Worm (Caenorhabditis elegans) whole organism, L3 larva: ENCODE results near the gene F19C7.2.
A peak's percentile ranks its signal among the peaks of the same experiment; 100 is the strongest.

Experiments
- R02D3.7 ChIP-seq: fragments of 150-350 bp; optimal IDR thresholded peaks from 2 replicates; lab custom pipeline; 2014; ENCODE audit warnings: missing biosample characterization, missing genetic modification characterization
- aly-2 ChIP-seq: fragments of 150-350 bp; optimal IDR thresholded peaks from 2 replicates; lab custom pipeline; 2014; ENCODE audit warnings: missing biosample characterization, missing genetic modification characterization
- ama-1 ChIP-seq: fragments of 150-350 bp; optimal IDR thresholded peaks from 2 replicates; lab custom pipeline; 2018
- ceh-28 ChIP-seq: fragments of 150-350 bp; optimal IDR thresholded peaks from 2 replicates; lab custom pipeline; 2014; ENCODE audit warnings: missing biosample characterization, missing genetic modification reagents, missing genetic modification characterization
- ceh-82 ChIP-seq: fragments of 150-350 bp; optimal IDR thresholded peaks from 2 replicates; lab custom pipeline; 2014; ENCODE audit warnings: missing biosample characterization, missing genetic modification characterization
- ceh-9 ChIP-seq: sonication (generic microtip); optimal IDR thresholded peaks from 2 replicates; lab custom pipeline; 2018; ENCODE audit warnings: missing biosample characterization, missing genetic modification characterization
- egl-27 ChIP-seq: sonication (generic microtip); optimal IDR thresholded peaks from 4 replicates; lab custom pipeline; 2017; ENCODE audit warnings: missing biosample characterization, missing genetic modification reagents, missing genetic modification characterization
- egl-5 ChIP-seq: fragments of 150-350 bp; optimal IDR thresholded peaks from 2 replicates; lab custom pipeline; 2017; ENCODE audit warnings: missing biosample characterization, missing genetic modification reagents, missing genetic modification characterization, inconsistent platforms
- elt-1 ChIP-seq: fragments of 150-350 bp; optimal IDR thresholded peaks from 2 replicates; lab custom pipeline; 2014; ENCODE audit warnings: missing biosample characterization, missing genetic modification characterization
- elt-2 ChIP-seq: sonication (generic microtip); optimal IDR thresholded peaks from 2 replicates; lab custom pipeline; 2016; ENCODE audit warnings: missing genetic modification reagents, mild to moderate bottlenecking, missing genetic modification characterization, missing compliant biosample characterization
- elt-3 ChIP-seq, 3 experiments: fragments of 150-350 bp in 1 of 3; sonication (generic microtip) in 2 of 3; optimal IDR thresholded peaks; 2 replicates in 2 of 3; 4 replicates in 1 of 3; lab custom pipeline; 2014 to 2017; ENCODE audit warnings: missing biosample characterization in 3 of 3, missing genetic modification characterization in 3 of 3
- eor-1 ChIP-seq, 2 experiments: fragments of 150-350 bp; optimal IDR thresholded peaks; 2 replicates each; lab custom pipeline; 2014 to 2018; ENCODE audit warnings: missing biosample characterization in 2 of 2, missing genetic modification characterization in 2 of 2
- fkh-10 ChIP-seq: sonication (generic microtip); optimal IDR thresholded peaks from 2 replicates; lab custom pipeline; 2017; ENCODE audit warnings: missing biosample characterization, missing genetic modification reagents, missing genetic modification characterization
- fos-1 ChIP-seq: fragments of 150-350 bp; optimal IDR thresholded peaks from 2 replicates; lab custom pipeline; 2014; ENCODE audit warnings: missing biosample characterization, missing genetic modification characterization
- jun-1 ChIP-seq: fragments of 150-350 bp; optimal IDR thresholded peaks from 2 replicates; lab custom pipeline; 2014; ENCODE audit warnings: missing biosample characterization, missing genetic modification reagents, missing genetic modification characterization
- lin-15B ChIP-seq: fragments of 150-350 bp; optimal IDR thresholded peaks from 2 replicates; lab custom pipeline; 2014; ENCODE audit warnings: missing biosample characterization, missing genetic modification characterization
- lsy-12 ChIP-seq: sonication (generic microtip); optimal IDR thresholded peaks from 2 replicates; lab custom pipeline; 2016; ENCODE audit warnings: mild to moderate bottlenecking, missing genetic modification characterization, missing compliant biosample characterization
- mdl-1 ChIP-seq: fragments of 150-350 bp; optimal IDR thresholded peaks from 2 replicates; lab custom pipeline; 2014; ENCODE audit warnings: missing biosample characterization, missing genetic modification characterization
- nfya-1 ChIP-seq: sonication (generic microtip); optimal IDR thresholded peaks from 2 replicates; lab custom pipeline; 2017; ENCODE audit warnings: missing genetic modification characterization, mild to moderate bottlenecking, missing compliant biosample characterization, antibody characterized with exemption, moderate library complexity; ENCODE audit not compliant: insufficient read depth
- nhr-11 ChIP-seq: fragments of 150-350 bp; optimal IDR thresholded peaks from 2 replicates; lab custom pipeline; 2014; ENCODE audit warnings: missing biosample characterization, missing genetic modification characterization
- nhr-12 ChIP-seq: fragments of 150-350 bp; optimal IDR thresholded peaks from 2 replicates; lab custom pipeline; 2014; ENCODE audit warnings: missing biosample characterization, missing genetic modification characterization
- nhr-23 ChIP-seq: fragments of 150-350 bp; optimal IDR thresholded peaks from 2 replicates; lab custom pipeline; 2014; ENCODE audit warnings: missing biosample characterization, missing genetic modification reagents, missing genetic modification characterization
- nhr-237 ChIP-seq: fragments of 150-350 bp; optimal IDR thresholded peaks from 2 replicates; lab custom pipeline; 2014; ENCODE audit warnings: missing biosample characterization, missing genetic modification characterization
- nhr-25 ChIP-seq: sonication (generic microtip); optimal IDR thresholded peaks from 2 replicates; lab custom pipeline; 2017; ENCODE audit warnings: missing biosample characterization, missing genetic modification characterization
- nhr-28 ChIP-seq: fragments of 150-350 bp; optimal IDR thresholded peaks from 2 replicates; lab custom pipeline; 2014; ENCODE audit warnings: missing biosample characterization, missing genetic modification characterization
- nhr-43 ChIP-seq: sonication (generic microtip); optimal IDR thresholded peaks from 2 replicates; lab custom pipeline; 2016; ENCODE audit warnings: mild to moderate bottlenecking, missing genetic modification characterization, missing compliant biosample characterization; ENCODE audit not compliant: poor library complexity, severe bottlenecking
- nhr-67 ChIP-seq: fragments of 150-350 bp; optimal IDR thresholded peaks from 2 replicates; lab custom pipeline; 2014; ENCODE audit warnings: missing biosample characterization, missing genetic modification characterization
- nhr-76 ChIP-seq: fragments of 150-350 bp; sonication (generic microtip); optimal IDR thresholded peaks from 5 replicates; lab custom pipeline; 2014; ENCODE audit warnings: missing biosample characterization, missing genetic modification characterization
- nhr-77 ChIP-seq: fragments of 150-350 bp; optimal IDR thresholded peaks from 2 replicates; lab custom pipeline; 2014; ENCODE audit warnings: missing biosample characterization, missing genetic modification characterization
- pqm-1 ChIP-seq: fragments of 150-350 bp; optimal IDR thresholded peaks from 2 replicates; lab custom pipeline; 2017; ENCODE audit warnings: missing biosample characterization, missing genetic modification characterization, inconsistent platforms
- sea-2 ChIP-seq: fragments of 150-350 bp; sonication (generic microtip); optimal IDR thresholded peaks from 4 replicates; lab custom pipeline; 2014; ENCODE audit warnings: missing biosample characterization, missing genetic modification reagents, missing genetic modification characterization
- skn-1 ChIP-seq: fragments of 150-350 bp; optimal IDR thresholded peaks from 2 replicates; lab custom pipeline; 2014; ENCODE audit warnings: missing biosample characterization, missing genetic modification characterization
- snpc-4 ChIP-seq: fragments of 150-350 bp; optimal IDR thresholded peaks from 2 replicates; lab custom pipeline; 2014; ENCODE audit warnings: missing biosample characterization, missing genetic modification characterization
- tbx-2 ChIP-seq: sonication (generic microtip); optimal IDR thresholded peaks from 2 replicates; lab custom pipeline; 2016; ENCODE audit warnings: mild to moderate bottlenecking, missing genetic modification characterization, missing compliant biosample characterization
- unc-62 ChIP-seq: fragments of 150-350 bp; sonication (generic microtip); optimal IDR thresholded peaks from 4 replicates; lab custom pipeline; 2014; ENCODE audit warnings: missing biosample characterization, missing genetic modification reagents, missing genetic modification characterization
- zag-1 ChIP-seq: fragments of 150-350 bp; optimal IDR thresholded peaks from 2 replicates; lab custom pipeline; 2014; ENCODE audit warnings: missing biosample characterization, missing genetic modification characterization
- ztf-11 ChIP-seq: fragments of 150-350 bp; optimal IDR thresholded peaks from 2 replicates; lab custom pipeline; 2014; ENCODE audit warnings: missing biosample characterization, missing genetic modification characterization
- ztf-4 ChIP-seq: fragments of 150-350 bp; optimal IDR thresholded peaks from 2 replicates; lab custom pipeline; 2014; ENCODE audit warnings: missing biosample characterization, missing genetic modification characterization

F19C7.2 gene

DNA sequence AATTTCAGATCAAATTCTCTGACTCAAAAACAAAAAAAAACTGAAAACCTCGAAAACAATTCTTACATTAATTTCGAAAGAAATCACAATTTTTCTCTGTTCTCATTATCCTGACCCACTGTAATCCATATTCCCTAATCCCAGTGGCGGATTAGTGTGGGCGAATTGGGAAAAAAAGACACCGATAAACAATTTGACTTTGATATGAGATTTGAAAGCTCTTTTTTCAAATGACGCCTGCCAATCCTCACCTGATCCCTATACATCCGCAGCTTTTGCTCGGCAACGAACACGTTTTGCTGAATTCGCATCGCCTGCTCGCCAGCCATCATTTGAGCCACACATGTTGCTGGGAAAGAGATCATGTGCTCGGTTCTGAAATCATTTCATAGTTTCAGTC is 12.0 kb downstream of the F19C7.2 start:
- no peak for TF ChIP-seq aly-2 (tag; lab: Kevin White, UChicago)
- TF ChIP-seq nhr-23, result no peak
- no peak for TF ChIP-seq snpc-4 (tag; lab: Kevin White, UChicago)
- TF ChIP-seq pqm-1 (tag; lab: Kevin White, UChicago), result no peak
- TF ChIP-seq nhr-28 (tag; lab: Kevin White, UChicago), result no peak
- no peak for TF ChIP-seq nhr-237 (tag; lab: Kevin White, UChicago)
- no peak for TF ChIP-seq sea-2 (GFP tag; lab: Kevin White, UChicago)
- no peak for TF ChIP-seq skn-1
- no peak for TF ChIP-seq unc-62

DNA sequence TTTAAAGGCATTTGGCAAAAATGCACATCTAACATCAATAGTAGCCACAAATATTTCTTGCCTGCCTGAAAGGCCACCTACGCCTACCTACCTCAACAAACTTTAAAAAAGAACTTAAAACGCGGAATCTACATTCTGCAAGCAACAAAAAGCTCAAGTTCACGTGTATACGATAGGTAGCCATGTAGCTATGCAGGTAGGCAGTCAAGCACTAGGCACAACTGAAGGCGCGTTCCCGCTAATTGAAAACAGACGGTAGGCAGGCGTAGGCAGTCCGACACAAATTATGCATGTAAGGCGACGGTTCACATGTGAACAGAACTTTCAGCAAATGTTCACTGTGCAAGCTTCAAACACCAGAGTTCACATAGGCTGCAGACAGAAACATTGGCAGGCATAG is 12.8 kb downstream of the F19C7.2 start:
- TF ChIP-seq R02D3.7 (tag; lab: Kevin White, UChicago) (no peak), elt-2 (tag; lab: Kevin White, UChicago) (no peak), ceh-9 (tag; lab: Kevin White, UChicago) (no peak), skn-1 (no peak), zag-1 (no peak), fkh-10 (GFP tag; lab: Kevin White, UChicago) (no peak), elt-1 (tag; lab: Kevin White, UChicago) (no peak), eor-1 (tag; optimal IDR thresholded peaks at IDR 0.05; lab: Kevin White, UChicago) (no peak), nhr-67 (tag; lab: Kevin White, UChicago) (no peak), ztf-11 (tag; lab: Kevin White, UChicago) (no peak), nhr-12 (tag; lab: Kevin White, UChicago) (no peak), tbx-2 (tag; lab: Kevin White, UChicago) (no peak), nhr-43 (tag; lab: Kevin White, UChicago) (no peak), aly-2 (tag; lab: Kevin White, UChicago) (no peak), ama-1 (lab: Kevin White, UChicago) (no peak), egl-5 (tag; lab: Kevin White, UChicago) (no peak), pqm-1 (tag; lab: Kevin White, UChicago) (no peak)

DNA sequence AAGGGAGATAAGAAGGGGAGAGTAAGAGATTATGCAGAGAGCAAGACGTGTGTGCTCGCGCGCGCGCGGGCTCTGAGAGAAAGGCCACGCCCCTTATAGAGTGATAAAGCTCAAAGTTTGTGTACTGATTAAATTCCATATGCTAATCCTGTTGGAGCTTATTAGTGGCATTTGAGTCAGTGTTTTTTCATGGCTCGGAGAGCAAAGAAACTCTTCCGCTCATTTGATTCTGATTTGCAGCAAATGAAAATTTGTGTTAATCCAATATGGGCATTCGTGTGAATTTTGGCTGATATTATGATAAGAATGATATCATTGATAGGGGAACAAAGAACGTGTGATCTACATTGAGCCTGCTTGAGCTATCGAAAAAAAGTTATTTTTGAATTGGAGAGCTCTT is 13.8 kb downstream of the F19C7.2 start:
- TF ChIP-seq nhr-76 (no peak), nhr-11 (tag; lab: Kevin White, UChicago) (peak; percentile 17)

DNA sequence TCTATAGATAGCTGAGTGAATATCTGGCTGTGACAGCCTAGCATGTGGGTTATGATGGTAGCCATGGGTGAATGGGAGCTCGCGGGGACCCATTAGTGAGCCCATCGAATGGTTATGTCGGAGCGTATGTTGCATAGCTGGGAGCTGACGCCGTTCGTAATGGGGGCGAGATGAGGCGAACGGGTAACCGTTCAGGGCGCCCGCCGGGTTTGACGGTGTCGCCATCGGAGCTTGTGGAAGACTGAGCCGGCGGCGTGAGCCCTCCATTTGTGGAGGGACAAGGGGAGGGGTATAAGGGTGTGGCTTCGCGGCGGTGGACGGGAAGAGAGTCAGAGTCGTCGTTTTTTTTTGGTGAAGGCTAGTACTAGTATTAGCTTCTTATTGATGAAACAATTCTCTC is 24.1 kb downstream of the F19C7.2 start:
- no peak for TF ChIP-seq elt-2 (tag; lab: Kevin White, UChicago)
- TF ChIP-seq egl-5 (tag; lab: Kevin White, UChicago), result no peak
- no peak for TF ChIP-seq ztf-4 (tag; lab: Kevin White, UChicago)
- TF ChIP-seq nhr-76, result no peak
- no peak for TF ChIP-seq mdl-1
- TF ChIP-seq jun-1, result no peak
- no peak for TF ChIP-seq nhr-43 (tag; lab: Kevin White, UChicago)
- no peak for TF ChIP-seq lsy-12 (tag; lab: Kevin White, UChicago)
- TF ChIP-seq elt-1 (tag; lab: Kevin White, UChicago), result no peak
- TF ChIP-seq nfya-1, result no peak
- TF ChIP-seq lin-15B (tag; lab: Kevin White, UChicago), result no peak
- no peak for TF ChIP-seq egl-27 (tag; lab: Kevin White, UChicago)
- no peak for TF ChIP-seq ceh-82 (tag; lab: Kevin White, UChicago)
- TF ChIP-seq nhr-237 (tag; lab: Kevin White, UChicago), result no peak
- no peak for TF ChIP-seq elt-3 (tag; optimal IDR thresholded peaks at IDR 0.05; lab: Kevin White, UChicago)
- TF ChIP-seq nhr-11 (tag; lab: Kevin White, UChicago), result no peak
- no peak for TF ChIP-seq nhr-25

DNA sequence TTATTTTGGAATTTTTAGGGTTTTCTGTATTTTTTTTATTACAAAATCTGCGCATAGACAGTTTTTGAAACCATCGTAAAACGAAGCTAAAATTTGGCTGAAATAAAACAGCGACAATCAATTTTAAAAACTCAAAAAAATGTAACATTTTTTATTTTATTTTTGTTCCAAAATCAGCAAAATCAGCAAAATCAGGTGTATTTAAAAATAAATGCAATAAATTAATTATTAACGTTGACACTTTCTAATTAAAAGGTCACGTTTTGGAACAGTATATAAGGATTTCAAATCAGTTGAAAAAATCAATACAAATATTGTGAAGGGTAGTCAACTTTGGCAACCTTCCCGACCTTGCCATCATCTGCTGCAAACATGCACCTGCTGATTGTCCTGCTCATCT is 33.6 kb downstream of the F19C7.2 start, which contains the start of gene R105.1:
Gene R105.1 (plus strand): TSS at position 301 of the 400 bp plus-strand sequence.
- TF ChIP-seq ceh-28 (tag; lab: Kevin White, UChicago) (no peak), ceh-82 (tag; lab: Kevin White, UChicago) (no peak), nhr-12 (tag; lab: Kevin White, UChicago) (no peak), nhr-77 (tag; lab: Kevin White, UChicago) (no peak), nhr-23 (no peak), egl-5 (tag; lab: Kevin White, UChicago) (no peak), fos-1 (tag; lab: Kevin White, UChicago) (no peak), lin-15B (tag; lab: Kevin White, UChicago) (no peak), fkh-10 (GFP tag; lab: Kevin White, UChicago) (no peak)
- TF ChIP-seq, all 47 proteins: peak for 0
